Worm (Caenorhabditis elegans) whole organism, L3 larva: ENCODE measurements around the gene ZC477.7.

Experiments used
- ZK546.5 ChIP-seq: sonication (generic microtip); optimal IDR thresholded peaks from 2 replicates; lab custom pipeline; 2017; ENCODE audit warnings: missing biosample characterization, missing genetic modification characterization
- ama-1 ChIP-seq: fragments of 150-350 bp; optimal IDR thresholded peaks from 2 replicates; lab custom pipeline; 2018
- ceh-28 ChIP-seq: fragments of 150-350 bp; optimal IDR thresholded peaks from 2 replicates; lab custom pipeline; 2014; ENCODE audit warnings: missing biosample characterization, missing genetic modification reagents, missing genetic modification characterization
- fkh-10 ChIP-seq: sonication (generic microtip); optimal IDR thresholded peaks from 2 replicates; lab custom pipeline; 2017; ENCODE audit warnings: missing biosample characterization, missing genetic modification reagents, missing genetic modification characterization
- fos-1 ChIP-seq: fragments of 150-350 bp; optimal IDR thresholded peaks from 2 replicates; lab custom pipeline; 2014; ENCODE audit warnings: missing biosample characterization, missing genetic modification characterization
- jun-1 ChIP-seq: fragments of 150-350 bp; optimal IDR thresholded peaks from 2 replicates; lab custom pipeline; 2014; ENCODE audit warnings: missing biosample characterization, missing genetic modification reagents, missing genetic modification characterization
- lsy-12 ChIP-seq: sonication (generic microtip); optimal IDR thresholded peaks from 2 replicates; lab custom pipeline; 2016; ENCODE audit warnings: mild to moderate bottlenecking, missing genetic modification characterization, missing compliant biosample characterization
- mdl-1 ChIP-seq: fragments of 150-350 bp; optimal IDR thresholded peaks from 2 replicates; lab custom pipeline; 2014; ENCODE audit warnings: missing biosample characterization, missing genetic modification characterization
- pqm-1 ChIP-seq: fragments of 150-350 bp; optimal IDR thresholded peaks from 2 replicates; lab custom pipeline; 2017; ENCODE audit warnings: missing biosample characterization, missing genetic modification characterization, inconsistent platforms
- ztf-4 ChIP-seq: fragments of 150-350 bp; optimal IDR thresholded peaks from 2 replicates; lab custom pipeline; 2014; ENCODE audit warnings: missing biosample characterization, missing genetic modification characterization

- no peak for TF ChIP-seq ZK546.5 (tag; lab: Kevin White, UChicago)
- TF ChIP-seq jun-1 (tag; lab: Kevin White, UChicago) = no peak
- TF ChIP-seq mdl-1 (tag; lab: Kevin White, UChicago) = no peak
- no peak for TF ChIP-seq lsy-12 (tag; lab: Kevin White, UChicago)
- no peak for TF ChIP-seq fos-1 (tag; lab: Kevin White, UChicago)
- no peak for TF ChIP-seq fkh-10
- TF ChIP-seq ceh-28 (tag; lab: Kevin White, UChicago) = no peak
- no peak for TF ChIP-seq pqm-1
- no peak for TF ChIP-seq ztf-4
- no peak for TF ChIP-seq ama-1
These were observed 27.3 kb downstream of the ZC477.7 start for ce11 chrIV:7083976-7084375.
